Fruit fly (Drosophila melanogaster): Measurements from ENCODE around the gene CG12170.

dm6 chr3R:5610656-5611055 lies 26.4 kb upstream of the CG12170 start:
- TF ChIP-seq CkIIα-i1 (GFP tag; IDR thresholded peaks at IDR 0.05) (no peak), CG1603 (tag; optimal IDR thresholded peaks at IDR 0.05) (no peak), chinmo (GFP tag; IDR thresholded peaks at IDR 0.05; ENCODE audit: partially characterized antibody) (no peak), row (GFP tag; IDR thresholded peaks at IDR 0.05) (no peak), grn (GFP tag; optimal IDR thresholded peaks at IDR 0.05) (no peak), onecut (GFP tag; IDR thresholded peaks at IDR 0.05) (no peak), Bdp1 (GFP tag; optimal IDR thresholded peaks at IDR 0.05) (no peak)
